Fruit fly (Drosophila melanogaster) whole organism, embryonic: ENCODE data around the gene Syx8.
A peak's percentile ranks its signal among the peaks of the same experiment; 100 is the strongest.

Source experiments
- BEAF-32 ChIP-seq: fragments of 200-800 bp; sonication (Bioruptor generic); optimal IDR thresholded peaks from 3 replicates; lab custom pipeline; 2017; ENCODE audit warnings: missing biosample characterization, missing genetic modification characterization, mild to moderate bottlenecking, moderate library complexity, missing genetic modification reagents
- CG10267 ChIP-seq: fragments of 200-800 bp; sonication (Bioruptor generic); optimal IDR thresholded peaks from 2 replicates; lab custom pipeline; 2018; ENCODE audit warnings: missing biosample characterization, mild to moderate bottlenecking, missing genetic modification characterization, moderate library complexity
- CG11456 ChIP-seq: fragments of 200-800 bp; sonication (Bioruptor generic); IDR thresholded peaks from 3 replicates; pipeline ENCODE4 v1.3.6; 2022; ENCODE audit warnings: missing biosample characterization, missing genetic modification characterization
- CG13296 ChIP-seq: fragments of 200-800 bp; sonication (Bioruptor generic); optimal IDR thresholded peaks from 3 replicates; lab custom pipeline; 2018; ENCODE audit warnings: missing biosample characterization, mild to moderate bottlenecking, missing genetic modification characterization
- CG13775 ChIP-seq: fragments of 200-800 bp; sonication (Bioruptor generic); optimal IDR thresholded peaks from 3 replicates; lab custom pipeline; 2017; ENCODE audit warnings: missing biosample characterization, mild to moderate bottlenecking, missing genetic modification characterization
- CG13894 ChIP-seq: fragments of 200-800 bp; sonication (Bioruptor generic); optimal IDR thresholded peaks from 3 replicates; lab custom pipeline; 2018; ENCODE audit warnings: missing biosample characterization, mild to moderate bottlenecking, missing genetic modification characterization, moderate library complexity
- CG14710 ChIP-seq: fragments of 200-800 bp; sonication (Bioruptor generic); optimal IDR thresholded peaks from 3 replicates; lab custom pipeline; 2019; ENCODE audit warnings: missing biosample characterization, mild to moderate bottlenecking, missing genetic modification characterization, moderate library complexity
- CG17568 ChIP-seq: fragments of 200-800 bp; sonication (Bioruptor generic); optimal IDR thresholded peaks from 2 replicates; lab custom pipeline; 2018; ENCODE audit warnings: missing biosample characterization, mild to moderate bottlenecking, missing genetic modification characterization, moderate library complexity
- CG18262 ChIP-seq: fragments of 200-800 bp; optimal IDR thresholded peaks from 3 replicates; lab custom pipeline; 2019; ENCODE audit warnings: missing biosample characterization, mild to moderate bottlenecking, missing genetic modification characterization, moderate library complexity
- CG32532 ChIP-seq: fragments of 200-800 bp; sonication (Bioruptor generic); IDR thresholded peaks from 2 replicates; pipeline ENCODE4 v1.3.6; 2022; ENCODE audit warnings: missing biosample characterization, missing genetic modification characterization
- CG3407 ChIP-seq: fragments of 200-800 bp; sonication (Bioruptor generic); optimal IDR thresholded peaks from 2 replicates; lab custom pipeline; 2018; ENCODE audit warnings: missing biosample characterization, mild to moderate bottlenecking, missing genetic modification characterization
- CG34376 ChIP-seq: fragments of 200-800 bp; sonication (Bioruptor generic); optimal IDR thresholded peaks from 2 replicates; lab custom pipeline; 2018; ENCODE audit warnings: missing biosample characterization, mild to moderate bottlenecking, missing genetic modification characterization
- CG3847 ChIP-seq: fragments of 200-800 bp; sonication (Bioruptor generic); IDR thresholded peaks from 2 replicates; pipeline ENCODE4 v1.3.6; 2022; ENCODE audit warnings: missing biosample characterization, missing genetic modification characterization
- CG4424 ChIP-seq: fragments of 200-800 bp; sonication (Bioruptor generic); optimal IDR thresholded peaks from 3 replicates; lab custom pipeline; 2016; ENCODE audit warnings: missing biosample characterization, missing genetic modification characterization
- CG5180 ChIP-seq: fragments of 200-800 bp; sonication (Bioruptor generic); optimal IDR thresholded peaks from 3 replicates; lab custom pipeline; 2017; ENCODE audit warnings: missing biosample characterization, missing genetic modification characterization, mild to moderate bottlenecking, moderate library complexity, missing genetic modification reagents
- CG6683 ChIP-seq: fragments of 200-800 bp; sonication (Bioruptor generic); optimal IDR thresholded peaks from 2 replicates; lab custom pipeline; 2017; ENCODE audit warnings: missing biosample characterization, mild to moderate bottlenecking, missing genetic modification characterization, missing genetic modification reagents
- CG7745 ChIP-seq: fragments of 200-800 bp; sonication (Bioruptor generic); optimal IDR thresholded peaks from 2 replicates; lab custom pipeline; 2018; ENCODE audit warnings: missing biosample characterization, mild to moderate bottlenecking, missing genetic modification characterization, moderate library complexity
- CG8290 ChIP-seq, 3 experiments: fragments of 200-800 bp; sonication (Bioruptor generic); optimal IDR thresholded peaks; 2 replicates each; lab custom pipeline; 2016 to 2019; ENCODE audit warnings: missing biosample characterization in 3 of 3, missing genetic modification characterization in 3 of 3, mild to moderate bottlenecking in 2 of 3, moderate library complexity in 1 of 3
- CG8924 ChIP-seq: fragments of 200-800 bp; optimal IDR thresholded peaks from 3 replicates; lab custom pipeline; 2019; ENCODE audit warnings: missing biosample characterization, mild to moderate bottlenecking, missing genetic modification characterization, moderate library complexity
- Camta ChIP-seq: fragments of 200-800 bp; sonication (Bioruptor generic); optimal IDR thresholded peaks from 2 replicates; lab custom pipeline; 2016; ENCODE audit warnings: missing biosample characterization, missing genetic modification characterization
- Deaf1 ChIP-seq: fragments of 200-800 bp; optimal IDR thresholded peaks from 3 replicates; lab custom pipeline; 2019; ENCODE audit warnings: missing biosample characterization, mild to moderate bottlenecking, missing genetic modification characterization, moderate library complexity
- E2f2 ChIP-seq: fragments of 200-800 bp; sonication (Bioruptor generic); IDR thresholded peaks from 2 replicates; pipeline ENCODE4 v1.3.6; 2022; ENCODE audit warnings: missing biosample characterization, missing genetic modification characterization
- Gug ChIP-seq: fragments of 200-800 bp; sonication (Bioruptor generic); IDR thresholded peaks from 4 replicates; pipeline ENCODE4 v1.3.6; 2022; ENCODE audit warnings: missing biosample characterization, missing genetic modification characterization
- HLH4C ChIP-seq: fragments of 200-800 bp; sonication (Bioruptor generic); IDR thresholded peaks from 3 replicates; pipeline ENCODE4 v1.3.6; 2022; ENCODE audit warnings: missing biosample characterization, missing genetic modification characterization; ENCODE audit not compliant: partially characterized antibody
- MBD-R2 ChIP-seq: fragments of 200-800 bp; sonication (Bioruptor generic); IDR thresholded peaks from 2 replicates; pipeline ENCODE4 v1.3.6; 2022; ENCODE audit warnings: missing biosample characterization, missing genetic modification characterization
- Meics ChIP-seq: fragments of 200-800 bp; sonication (Bioruptor generic); optimal IDR thresholded peaks from 2 replicates; lab custom pipeline; 2017; ENCODE audit warnings: missing biosample characterization, mild to moderate bottlenecking, missing genetic modification characterization
- Nf-YC ChIP-seq: fragments of 200-800 bp; optimal IDR thresholded peaks from 3 replicates; lab custom pipeline; 2019; ENCODE audit warnings: missing biosample characterization, mild to moderate bottlenecking, missing genetic modification characterization, moderate library complexity
- NfI ChIP-seq: fragments of 200-800 bp; sonication (Bioruptor generic); optimal IDR thresholded peaks from 3 replicates; lab custom pipeline; 2018; ENCODE audit warnings: missing biosample characterization, mild to moderate bottlenecking, missing genetic modification characterization, moderate library complexity
- Oaz ChIP-seq: fragments of 200-800 bp; sonication (Bioruptor generic); IDR thresholded peaks from 2 replicates; pipeline ENCODE4 v1.3.6; 2022; ENCODE audit warnings: missing biosample characterization, missing genetic modification characterization
- Poxn ChIP-seq: fragments of 200-800 bp; sonication (Bioruptor generic); IDR thresholded peaks from 2 replicates; pipeline ENCODE4 v1.3.6; 2022; ENCODE audit warnings: missing biosample characterization, missing genetic modification characterization
- Rfx ChIP-seq: fragments of 200-800 bp; sonication (Bioruptor generic); IDR thresholded peaks from 2 replicates; pipeline ENCODE4 v1.3.6; 2022; ENCODE audit warnings: missing biosample characterization, missing genetic modification characterization
- Sin3A ChIP-seq: fragments of >200 bp; optimal IDR thresholded peaks from 2 replicates; lab custom pipeline; 2018
- Sry-β ChIP-seq: fragments of 200-800 bp; sonication (Bioruptor generic); optimal IDR thresholded peaks from 2 replicates; lab custom pipeline; 2018; ENCODE audit warnings: missing biosample characterization, mild to moderate bottlenecking, missing genetic modification characterization, moderate library complexity
- Trl ChIP-seq, 3 experiments: fragments of >200 bp in 2 of 3; fragments of 200-800 bp in 1 of 3; sonication (Bioruptor generic) in 1 of 3; optimal IDR thresholded peaks; 2 replicates in 1 of 3; 3 replicates in 2 of 3; lab custom pipeline; 2016 to 2017; ENCODE audit warnings: missing biosample characterization in 1 of 3, missing genetic modification characterization in 1 of 3
- amos ChIP-seq: fragments of 200-800 bp; sonication (Bioruptor generic); IDR thresholded peaks from 2 replicates; pipeline ENCODE4 v1.3.6; 2022; ENCODE audit warnings: missing biosample characterization, missing genetic modification characterization; ENCODE audit not compliant: partially characterized antibody
- exex ChIP-seq: fragments of 200-800 bp; sonication (Bioruptor generic); optimal IDR thresholded peaks from 4 replicates; lab custom pipeline; 2018; ENCODE audit warnings: missing biosample characterization, mild to moderate bottlenecking, missing genetic modification characterization, moderate library complexity
- eyg ChIP-seq: fragments of 200-800 bp; sonication (Bioruptor generic); optimal IDR thresholded peaks from 3 replicates; lab custom pipeline; 2016; ENCODE audit warnings: missing biosample characterization, missing genetic modification characterization
- hbn ChIP-seq: fragments of 200-800 bp; sonication (Bioruptor generic); IDR thresholded peaks from 2 replicates; pipeline ENCODE4 v1.3.6; 2022; ENCODE audit warnings: missing biosample characterization, missing genetic modification characterization; ENCODE audit not compliant: partially characterized antibody
- insv ChIP-seq, 2 experiments: fragments of 200-800 bp; sonication (Bioruptor generic); optimal IDR thresholded peaks; 3 replicates each; lab custom pipeline; 2016 to 2018; ENCODE audit warnings: missing biosample characterization in 2 of 2, missing genetic modification characterization in 2 of 2
- inv ChIP-seq: fragments of 200-800 bp; sonication (Bioruptor generic); IDR thresholded peaks from 2 replicates; pipeline ENCODE4 v1.3.6; 2022; ENCODE audit warnings: missing biosample characterization, missing genetic modification characterization; ENCODE audit not compliant: partially characterized antibody
- jumu ChIP-seq: fragments of 200-800 bp; sonication (Bioruptor generic); optimal IDR thresholded peaks from 3 replicates; lab custom pipeline; 2016; ENCODE audit warnings: missing biosample characterization, missing genetic modification characterization
- mam ChIP-seq: fragments of 200-800 bp; sonication (Bioruptor generic); optimal IDR thresholded peaks from 3 replicates; lab custom pipeline; 2016; ENCODE audit warnings: missing biosample characterization, missing genetic modification characterization
- nmo ChIP-seq: fragments of 200-800 bp; sonication (Bioruptor generic); optimal IDR thresholded peaks from 2 replicates; lab custom pipeline; 2018; ENCODE audit warnings: missing biosample characterization, mild to moderate bottlenecking, missing genetic modification characterization, moderate library complexity
- org-1 ChIP-seq: fragments of 200-800 bp; sonication (Bioruptor generic); optimal IDR thresholded peaks from 2 replicates; lab custom pipeline; 2017; ENCODE audit warnings: missing biosample characterization, missing genetic modification characterization
- pnt ChIP-seq: fragments of 200-800 bp; sonication (Bioruptor generic); optimal IDR thresholded peaks from 3 replicates; lab custom pipeline; 2016; ENCODE audit warnings: missing biosample characterization, missing genetic modification characterization
- sisA ChIP-seq: fragments of 200-800 bp; sonication (Bioruptor generic); IDR thresholded peaks from 2 replicates; pipeline ENCODE4 v1.3.6; 2022; ENCODE audit warnings: missing biosample characterization, missing genetic modification characterization
- tin ChIP-seq: fragments of 200-800 bp; sonication (Bioruptor generic); optimal IDR thresholded peaks from 3 replicates; lab custom pipeline; 2016; ENCODE audit warnings: missing biosample characterization, missing genetic modification characterization
- vfl ChIP-seq: fragments of 200-800 bp; sonication (Bioruptor generic); optimal IDR thresholded peaks from 2 replicates; lab custom pipeline; 2016; ENCODE audit warnings: missing biosample characterization, missing genetic modification characterization

Syx8 gene

DNA sequence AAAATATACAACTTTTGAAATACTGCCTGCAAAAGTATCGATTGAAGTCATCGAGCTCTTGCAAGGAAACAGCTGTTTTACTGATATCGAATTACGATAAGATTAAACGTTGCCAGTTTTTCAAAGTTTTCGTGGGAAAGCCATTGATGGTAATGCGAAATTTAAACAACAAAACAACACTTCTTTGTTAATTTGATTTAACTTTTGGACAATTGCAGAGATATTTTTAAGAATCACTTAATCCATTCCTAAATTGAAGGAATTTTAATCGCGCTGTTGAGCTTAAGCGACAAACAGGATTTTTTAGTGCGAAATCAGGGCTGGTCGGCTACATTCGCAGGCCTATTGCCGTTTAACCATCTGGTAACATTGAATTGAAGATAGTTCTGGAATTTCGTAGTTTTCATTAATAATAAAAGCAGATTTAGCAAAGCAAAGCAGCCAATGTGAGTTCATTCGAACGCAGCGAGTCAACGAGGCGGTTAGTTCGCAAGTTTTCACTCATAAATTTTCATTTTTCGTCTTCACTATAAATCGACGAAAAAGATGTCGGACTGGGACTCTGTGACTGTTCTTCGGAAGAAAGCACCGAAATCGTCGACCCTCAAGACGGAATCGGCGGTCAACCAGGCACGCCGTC, 12.4 kb downstream of the Syx8 start, which contains the start of gene mbf1 (continued):
- TF ChIP-seq Nf-YC (tag; lab: Kevin White, UChicago) (peak; percentile 55), CG14710 (peak; percentile 78), mam (GFP tag; lab: Kevin White, UChicago) (peak; percentile 37), nmo (peak; percentile 61), CG4424 (GFP tag; lab: Kevin White, UChicago) (peak; percentile 9), E2f2 (peak; percentile 69), CG10267 (tag; lab: Kevin White, UChicago) (peak; percentile 48), inv (GFP tag; lab: Robert Waterston, UW) (peak; percentile 48; the same call in 1 of the 2 replicates), vfl (GFP tag; lab: Kevin White, UChicago) (no peak), CG6683 (GFP tag; lab: Kevin White, UChicago) (no peak), pnt (GFP tag; lab: Kevin White, UChicago) (peak; percentile 22), CG34376 (GFP tag; lab: Kevin White, UChicago) (peak; percentile 16), exex (tag; lab: Kevin White, UChicago) (peak; percentile 2), Camta (GFP tag; lab: Kevin White, UChicago) (no peak), Sin3A (peak; percentile 88), sisA (GFP tag; lab: Robert Waterston, UW) (no peak), CG18262 (tag; lab: Kevin White, UChicago) (peak; percentile 5), org-1 (GFP tag; lab: Kevin White, UChicago) (no peak), tin (GFP tag; lab: Kevin White, UChicago) (peak; percentile 31), jumu (GFP tag; lab: Kevin White, UChicago) (peak; percentile 6), HLH4C (GFP tag; lab: Robert Waterston, UW) (peak; percentile 59; the same call in 2 of the 3 replicates), insv (GFP tag; optimal IDR thresholded peaks at IDR 0.05; lab: Kevin White, UChicago) (peak in 1 of 2 experiments; percentile 10), Oaz (no peak), CG8290 (GFP tag; optimal IDR thresholded peaks at IDR 0.05; lab: Kevin White, UChicago) (no peak), CG8290 (tag; optimal IDR thresholded peaks at IDR 0.05; lab: Kevin White, UChicago) (peak; percentile 7 to 39), MBD-R2 (GFP tag; lab: Robert Waterston, UW) (peak; percentile 59), Gug (no peak), CG3407 (GFP tag; lab: Kevin White, UChicago) (no peak), CG8924 (tag; lab: Kevin White, UChicago) (peak; percentile 52), hbn (GFP tag; lab: Robert Waterston, UW) (peak; percentile 49; the same call in 1 of the 2 replicates), Sry-β (no peak), CG7745 (no peak), Deaf1 (peak; percentile 10), CG3847 (GFP tag; lab: Robert Waterston, UW) (peak; percentile 45; the same call in 1 of the 2 replicates), CG17568 (GFP tag; lab: Kevin White, UChicago) (peak; percentile 22), CG13775 (GFP tag; lab: Kevin White, UChicago) (peak; percentile 13), eyg (GFP tag; lab: Kevin White, UChicago) (no peak), CG11456 (GFP tag; lab: Robert Waterston, UW) (no peak), Poxn (GFP tag; lab: Robert Waterston, UW) (no peak), CG5180 (GFP tag; lab: Kevin White, UChicago) (no peak), CG32532 (no peak), CG13296 (no peak), NfI (no peak), amos (GFP tag; lab: Robert Waterston, UW) (peak; percentile 53; the same call in 1 of the 2 replicates), BEAF-32 (peak; percentile 75), Rfx (no peak; the same call in 1 of the 2 replicates), Meics (GFP tag; lab: Kevin White, UChicago) (no peak), CG13894 (tag; lab: Kevin White, UChicago) (peak; percentile 32), Trl (optimal IDR thresholded peaks at IDR 0.05; lab: Kevin White, UChicago) (no peak), Trl (GFP tag; optimal IDR thresholded peaks at IDR 0.05; lab: Kevin White, UChicago) (peak; percentile 21)
